Fruit fly (Drosophila melanogaster): ENCODE data around the gene PIG-K.
A peak's percentile ranks its signal among the peaks of the same experiment; 100 is the strongest.

Gene PIG-K

dm6 chrX:1968581-1969258 is 40.4 kb downstream of the PIG-K start (continued):
- TF ChIP-seq CG17829 (tag; optimal IDR thresholded peaks at IDR 0.05) (peak; percentile 62), CG5245 (GFP tag; optimal IDR thresholded peaks at IDR 0.05) (no peak), CG9437 (GFP tag; optimal IDR thresholded peaks at IDR 0.05) (no peak), CG8478 (optimal IDR thresholded peaks at IDR 0.05) (peak; percentile 37), stc (GFP tag; IDR thresholded peaks at IDR 0.05) (peak; percentile 56), shn (GFP tag; optimal IDR thresholded peaks at IDR 0.05) (peak; percentile 11), zfh1 (GFP tag; IDR thresholded peaks at IDR 0.05) (peak; percentile 52; the same call in 1 of the 3 replicates), CG13296 (GFP tag; optimal IDR thresholded peaks at IDR 0.05) (peak; percentile 16), az2 (GFP tag; optimal IDR thresholded peaks at IDR 0.05) (peak; percentile 45), oc (tag; optimal IDR thresholded peaks at IDR 0.05) (peak; percentile 55), CG1603 (tag; optimal IDR thresholded peaks at IDR 0.05) (peak; percentile 89), zf30C (GFP tag; optimal IDR thresholded peaks at IDR 0.05) (no peak), corto (GFP tag; optimal IDR thresholded peaks at IDR 0.05) (no peak), Mad (GFP tag; optimal IDR thresholded peaks at IDR 0.05) (no peak), sima (GFP tag; optimal IDR thresholded peaks at IDR 0.05) (no peak), Abd-B (GFP tag; optimal IDR thresholded peaks at IDR 0.05) (peak; percentile 31), Fer1 (GFP tag; optimal IDR thresholded peaks at IDR 0.05) (peak; percentile 54), Awh (GFP tag; IDR thresholded peaks at IDR 0.05) (peak; percentile 57; the same call in 1 of the 2 replicates), ac (GFP tag; optimal IDR thresholded peaks at IDR 0.05) (no peak), CG30020 (tag; optimal IDR thresholded peaks at IDR 0.05) (peak; percentile 4), H15 (GFP tag; IDR thresholded peaks at IDR 0.05) (peak; percentile 22; the same call in 1 of the 3 replicates), CG14050 (GFP tag; IDR thresholded peaks at IDR 0.05) (peak; percentile 18; the same call in 1 of the 3 replicates), CG31224 (GFP tag; IDR thresholded peaks at IDR 0.05) (no peak), danr (GFP tag; IDR thresholded peaks at IDR 0.05) (no peak), kah (GFP tag; optimal IDR thresholded peaks at IDR 0.05) (peak; percentile 65), CG13123 (GFP tag; optimal IDR thresholded peaks at IDR 0.05) (no peak), Bgb (GFP tag; IDR thresholded peaks at IDR 0.05; ENCODE audit: partially characterized antibody) (no peak), Optix (GFP tag; IDR thresholded peaks at IDR 0.05) (peak; percentile 48; the same call in 1 of the 3 replicates), bab2 (GFP tag; optimal IDR thresholded peaks at IDR 0.05) (no peak), gce (GFP tag; IDR thresholded peaks at IDR 0.05) (0 out of 3 replicates have a peak, but pooled peaks have one; percentile 56), Fer2 (tag; optimal IDR thresholded peaks at IDR 0.05) (no peak), nerfin-2 (GFP tag; IDR thresholded peaks at IDR 0.05; ENCODE audit: partially characterized antibody) (no peak), nau (GFP tag; optimal IDR thresholded peaks at IDR 0.05) (peak; percentile 48), CG4424 (GFP tag; optimal IDR thresholded peaks at IDR 0.05) (peak; percentile 65), vfl (GFP tag; optimal IDR thresholded peaks at IDR 0.05) (no peak), CG10543 (GFP tag; optimal IDR thresholded peaks at IDR 0.05) (peak; percentile 45), fd64A (GFP tag; optimal IDR thresholded peaks at IDR 0.05) (peak; percentile 75), CG17186 (GFP tag; optimal IDR thresholded peaks at IDR 0.05) (peak; percentile 45), CG11504 (tag; optimal IDR thresholded peaks at IDR 0.05) (peak; percentile 83), so (GFP tag; IDR thresholded peaks at IDR 0.05) (peak; percentile 66; the same call in 1 of the 3 replicates), Gug (GFP tag; IDR thresholded peaks at IDR 0.05) (peak; percentile 27; the same call in 2 of the 4 replicates), yki (optimal IDR thresholded peaks at IDR 0.05) (no peak), crc (GFP tag; optimal IDR thresholded peaks at IDR 0.05) (no peak), nerfin-1 (tag; optimal IDR thresholded peaks at IDR 0.05) (peak; percentile 80), CG18262 (tag; optimal IDR thresholded peaks at IDR 0.05) (peak; percentile 71), Oli (tag; optimal IDR thresholded peaks at IDR 0.05) (peak; percentile 80), Hr3 (GFP tag; optimal IDR thresholded peaks at IDR 0.05) (peak; percentile 46), CG18764 (GFP tag; optimal IDR thresholded peaks at IDR 0.05) (peak; percentile 21), CG17359 (tag; optimal IDR thresholded peaks at IDR 0.05) (peak; percentile 81), tap (tag; optimal IDR thresholded peaks at IDR 0.05) (peak; percentile 74)
